Worm (Caenorhabditis elegans): ENCODE data around the gene Y54G2A.26.

ce11 chrIV:2960242-2960641, 35.0 kb downstream of the Y54G2A.26 start:
- TF ChIP-seq ztf-29 (GFP tag; IDR thresholded peaks at IDR 0.05) (no peak), ztf-23 (GFP tag; IDR thresholded peaks at IDR 0.05) (no peak), tab-1 (GFP tag; IDR thresholded peaks at IDR 0.05) (no peak), cog-1 (tag; optimal IDR thresholded peaks at IDR 0.05) (no peak), med-1 (GFP tag; optimal IDR thresholded peaks at IDR 0.05; ENCODE audit: insufficient read depth) (no peak), klf-2 (GFP tag; conservative IDR thresholded peaks at IDR 0.05) (no peak), flt-1 (GFP tag; IDR thresholded peaks at IDR 0.05) (no peak)

All from whole organism, midembryonic.